Fruit fly (Drosophila melanogaster): ENCODE results near the gene SCaMC.

dm6 chr3L:12453529-12453928 is 38.9 kb upstream of the SCaMC start:
- no peak for TF ChIP-seq ey (GFP tag; optimal IDR thresholded peaks at IDR 0.05)
- no peak for TF ChIP-seq usp (GFP tag; optimal IDR thresholded peaks at IDR 0.05)
